Worm (Caenorhabditis elegans) whole organism, late embryonic: ENCODE results near the gene nprl-2.

Experiments used
- C38D4.7 ChIP-seq: fragments of 200-800 bp; sonication (Bioruptor generic); optimal IDR thresholded peaks from 2 replicates; lab custom pipeline; 2018; ENCODE audit warnings: mild to moderate bottlenecking, missing genetic modification characterization, moderate library complexity, missing compliant biosample characterization
- F13H6.1 ChIP-seq: sonication (generic microtip); optimal IDR thresholded peaks from 2 replicates; lab custom pipeline; 2016; ENCODE audit warnings: missing genetic modification characterization, missing compliant biosample characterization
- K09A11.1 ChIP-seq: sonication (generic microtip); optimal IDR thresholded peaks from 2 replicates; lab custom pipeline; 2017; ENCODE audit warnings: antibody characterized with exemption, mild to moderate bottlenecking, missing genetic modification characterization, missing compliant biosample characterization; ENCODE audit not compliant: insufficient read depth
- T23F11.4 ChIP-seq: fragments of 200-800 bp; sonication (Bioruptor generic); optimal IDR thresholded peaks from 2 replicates; lab custom pipeline; 2018; ENCODE audit warnings: mild to moderate bottlenecking, missing genetic modification characterization, missing compliant biosample characterization
- ama-1 ChIP-seq: fragments of 150-350 bp; optimal IDR thresholded peaks from 2 replicates; lab custom pipeline; 2014
- ceh-18 ChIP-seq: sonication (generic microtip); optimal IDR thresholded peaks from 2 replicates; lab custom pipeline; 2016; ENCODE audit warnings: missing genetic modification characterization, missing compliant biosample characterization
- ceh-19 ChIP-seq: fragments of 200-800 bp; sonication (Bioruptor generic); optimal IDR thresholded peaks from 2 replicates; lab custom pipeline; 2018; ENCODE audit warnings: mild to moderate bottlenecking, missing genetic modification characterization, missing compliant biosample characterization
- ceh-2 ChIP-seq: sonication (generic microtip); optimal IDR thresholded peaks from 2 replicates; lab custom pipeline; 2016; ENCODE audit warnings: missing genotype, missing genetic modification characterization, missing compliant biosample characterization
- ceh-34 ChIP-seq: sonication (generic microtip); optimal IDR thresholded peaks from 2 replicates; lab custom pipeline; 2016; ENCODE audit warnings: mild to moderate bottlenecking, missing genetic modification characterization, missing compliant biosample characterization
- ceh-45 ChIP-seq: fragments of 200-800 bp; sonication (Bioruptor generic); IDR thresholded peaks from 2 replicates; pipeline ENCODE4 v1.3.6; 2022; ENCODE audit warnings: missing genetic modification reagents, missing genetic modification characterization, missing compliant biosample characterization
- ceh-48 ChIP-seq: sonication (generic microtip); optimal IDR thresholded peaks from 2 replicates; lab custom pipeline; 2016; ENCODE audit warnings: missing genetic modification characterization, inconsistent platforms, missing compliant biosample characterization
- ceh-6 ChIP-seq: fragments of 200-800 bp; sonication (Bioruptor generic); optimal IDR thresholded peaks from 2 replicates; lab custom pipeline; 2018; ENCODE audit warnings: mild to moderate bottlenecking, missing genetic modification characterization, missing compliant biosample characterization
- ceh-9 ChIP-seq: sonication (generic microtip); optimal IDR thresholded peaks from 2 replicates; lab custom pipeline; 2016; ENCODE audit warnings: mild to moderate bottlenecking, missing genetic modification characterization, inconsistent platforms, missing compliant biosample characterization
- elt-2 ChIP-seq: sonication (generic microtip); optimal IDR thresholded peaks from 2 replicates; lab custom pipeline; 2016; ENCODE audit warnings: missing genetic modification reagents, missing genetic modification characterization, missing compliant biosample characterization
- elt-4 ChIP-seq: sonication (generic microtip); optimal IDR thresholded peaks from 2 replicates; lab custom pipeline; 2016; ENCODE audit warnings: missing genetic modification characterization, missing compliant biosample characterization
- ets-4 ChIP-seq: sonication (generic microtip); optimal IDR thresholded peaks from 2 replicates; lab custom pipeline; 2016; ENCODE audit warnings: missing genetic modification characterization, missing compliant biosample characterization
- eyg-1 ChIP-seq: sonication (generic microtip); optimal IDR thresholded peaks from 2 replicates; lab custom pipeline; 2016; ENCODE audit warnings: missing genotype, missing genetic modification characterization, missing compliant biosample characterization
- fax-1 ChIP-seq: sonication (generic microtip); optimal IDR thresholded peaks from 2 replicates; lab custom pipeline; 2016; ENCODE audit warnings: missing genotype, missing genetic modification characterization, missing compliant biosample characterization
- fkh-6 ChIP-seq: sonication (generic microtip); optimal IDR thresholded peaks from 2 replicates; lab custom pipeline; 2016; ENCODE audit warnings: missing genetic modification characterization, missing compliant biosample characterization
- hlh-30 ChIP-seq: sonication (generic microtip); optimal IDR thresholded peaks from 2 replicates; lab custom pipeline; 2017; ENCODE audit warnings: antibody characterized with exemption, missing genetic modification characterization, missing compliant biosample characterization; ENCODE audit not compliant: insufficient read depth
- hlh-6 ChIP-seq: sonication (generic microtip); optimal IDR thresholded peaks from 2 replicates; lab custom pipeline; 2016; ENCODE audit warnings: missing genotype, missing genetic modification characterization, missing compliant biosample characterization
- hlh-8 ChIP-seq: sonication (generic microtip); optimal IDR thresholded peaks from 2 replicates; lab custom pipeline; 2016; ENCODE audit warnings: missing genotype, missing genetic modification characterization, missing compliant biosample characterization
- lim-6 ChIP-seq: sonication (generic microtip); optimal IDR thresholded peaks from 2 replicates; lab custom pipeline; 2016; ENCODE audit warnings: missing genetic modification characterization, missing compliant biosample characterization
- lin-11 ChIP-seq: fragments of 200-800 bp; sonication (Bioruptor generic); optimal IDR thresholded peaks from 2 replicates; lab custom pipeline; 2018; ENCODE audit warnings: mild to moderate bottlenecking, missing genetic modification characterization, missing compliant biosample characterization
- madf-2 ChIP-seq: sonication (generic microtip); optimal IDR thresholded peaks from 2 replicates; lab custom pipeline; 2017; ENCODE audit warnings: missing genetic modification characterization, missing compliant biosample characterization
- mec-3 ChIP-seq: sonication (generic microtip); optimal IDR thresholded peaks from 2 replicates; lab custom pipeline; 2016; ENCODE audit warnings: borderline replicate concordance, missing genetic modification characterization, missing compliant biosample characterization
- nfya-1 ChIP-seq: sonication (generic microtip); optimal IDR thresholded peaks from 2 replicates; lab custom pipeline; 2017; ENCODE audit warnings: missing genetic modification characterization, mild to moderate bottlenecking, missing compliant biosample characterization, antibody characterized with exemption, moderate library complexity
- nhr-232 ChIP-seq: sonication (generic microtip); optimal IDR thresholded peaks from 2 replicates; lab custom pipeline; 2016; ENCODE audit warnings: missing genetic modification characterization, missing compliant biosample characterization
- pag-3 ChIP-seq: sonication (generic microtip); optimal IDR thresholded peaks from 2 replicates; lab custom pipeline; 2016; ENCODE audit warnings: missing compliant biosample characterization, missing genetic modification characterization, borderline replicate concordance
- pax-1 ChIP-seq: fragments of 150-350 bp; optimal IDR thresholded peaks from 2 replicates; lab custom pipeline; 2014; ENCODE audit warnings: missing biosample characterization, missing genetic modification characterization
- pha-2 ChIP-seq: sonication (generic microtip); optimal IDR thresholded peaks from 2 replicates; lab custom pipeline; 2017; ENCODE audit warnings: mild to moderate bottlenecking, missing genetic modification characterization, missing compliant biosample characterization
- pha-4 ChIP-seq: fragments of 150-350 bp; optimal IDR thresholded peaks from 2 replicates; lab custom pipeline; 2018; ENCODE audit warnings: missing biosample characterization, missing genetic modification reagents, missing genetic modification characterization
- pros-1 ChIP-seq: fragments of 150-350 bp; optimal IDR thresholded peaks from 2 replicates; lab custom pipeline; 2014; ENCODE audit warnings: missing biosample characterization, missing genetic modification reagents, missing genetic modification characterization
- ref-2 ChIP-seq: sonication (generic microtip); optimal IDR thresholded peaks from 2 replicates; lab custom pipeline; 2016; ENCODE audit warnings: missing genetic modification characterization, missing compliant biosample characterization
- rnt-1 ChIP-seq: sonication (generic microtip); optimal IDR thresholded peaks from 2 replicates; lab custom pipeline; 2016; ENCODE audit warnings: missing genetic modification characterization, missing compliant biosample characterization
- sox-2 ChIP-seq: fragments of 200-800 bp; sonication (Bioruptor generic); IDR thresholded peaks from 2 replicates; pipeline ENCODE4 v1.3.6; 2022; ENCODE audit warnings: missing genetic modification reagents, missing genetic modification characterization, missing compliant biosample characterization
- tbx-2 ChIP-seq: sonication (generic microtip); optimal IDR thresholded peaks from 2 replicates; lab custom pipeline; 2016; ENCODE audit warnings: missing genetic modification characterization, missing compliant biosample characterization
- unc-42 ChIP-seq: sonication (generic microtip); optimal IDR thresholded peaks from 2 replicates; lab custom pipeline; 2016; ENCODE audit warnings: missing genotype, missing genetic modification characterization, missing compliant biosample characterization
- unc-55 ChIP-seq: sonication (generic microtip); optimal IDR thresholded peaks from 2 replicates; lab custom pipeline; 2017; ENCODE audit warnings: missing biosample characterization, missing genetic modification reagents, missing genetic modification characterization
- unc-86 ChIP-seq: sonication (generic microtip); optimal IDR thresholded peaks from 2 replicates; lab custom pipeline; 2016; ENCODE audit warnings: missing genetic modification characterization, missing compliant biosample characterization
- zip-5 ChIP-seq: sonication (generic microtip); optimal IDR thresholded peaks from 2 replicates; lab custom pipeline; 2016; ENCODE audit warnings: missing genetic modification characterization, missing compliant biosample characterization

The nprl-2 gene

ce11 chrIV:7573944-7574343 lies 17.3 kb downstream of the nprl-2 start (continued):
- no peak for TF ChIP-seq unc-55 (GFP tag; lab: Kevin White, UChicago)
- peak; percentile 92 for TF ChIP-seq ceh-18 (tag; lab: Kevin White, UChicago)
- TF ChIP-seq pha-2 (tag; lab: Kevin White, UChicago): peak; percentile 94
- peak; percentile 88 for TF ChIP-seq eyg-1 (tag; lab: Kevin White, UChicago)
- TF ChIP-seq elt-4 (tag; lab: Kevin White, UChicago): no peak
- peak; percentile 72 for TF ChIP-seq zip-5 (tag; lab: Kevin White, UChicago)
- peak; percentile 91 for TF ChIP-seq ceh-2 (tag; lab: Kevin White, UChicago)
- peak; percentile 92 for TF ChIP-seq nhr-232 (tag; lab: Kevin White, UChicago)
- TF ChIP-seq rnt-1 (tag; lab: Kevin White, UChicago): peak; percentile 94
- TF ChIP-seq hlh-30: peak; percentile 69
- peak; percentile 90 for TF ChIP-seq lim-6 (tag; lab: Kevin White, UChicago)
- TF ChIP-seq F13H6.1 (tag; lab: Kevin White, UChicago): peak; percentile 92
- no peak for TF ChIP-seq ama-1 (lab: Kevin White, UChicago)
- TF ChIP-seq ceh-34 (tag; lab: Kevin White, UChicago): peak; percentile 93
- TF ChIP-seq pros-1 (tag; lab: Kevin White, UChicago): peak; percentile 22
- peak; percentile 91 for TF ChIP-seq ceh-48 (tag; lab: Kevin White, UChicago)
- TF ChIP-seq ceh-45 (GFP tag; lab: Robert Waterston, UW): peak; percentile 96
- peak; percentile 95 for TF ChIP-seq fkh-6 (tag; lab: Kevin White, UChicago)
- peak; percentile 94 for TF ChIP-seq unc-86 (tag; lab: Kevin White, UChicago)
- TF ChIP-seq K09A11.1 (tag; lab: Kevin White, UChicago): peak; percentile 92
- TF ChIP-seq hlh-6 (tag; lab: Kevin White, UChicago): peak; percentile 98
- peak; percentile 84 for TF ChIP-seq pag-3 (tag; lab: Kevin White, UChicago)
- TF ChIP-seq ets-4 (tag; lab: Kevin White, UChicago): peak; percentile 64
- TF ChIP-seq fax-1: peak; percentile 92
- peak; percentile 77 for TF ChIP-seq mec-3 (tag; lab: Kevin White, UChicago)
- peak; percentile 84 for TF ChIP-seq sox-2 (GFP tag; lab: Robert Waterston, UW)
- peak; percentile 85 for TF ChIP-seq hlh-8 (tag; lab: Kevin White, UChicago)
- TF ChIP-seq ceh-6 (GFP tag; lab: Kevin White, UChicago): peak; percentile 97
- TF ChIP-seq T23F11.4: peak; percentile 94
- peak; percentile 88 for TF ChIP-seq ceh-9 (tag; lab: Kevin White, UChicago)
- TF ChIP-seq ceh-19 (GFP tag; lab: Kevin White, UChicago): peak; percentile 94
- peak; percentile 89 for TF ChIP-seq lin-11 (tag; lab: Kevin White, UChicago)
- no peak for TF ChIP-seq pax-1 (tag; lab: Kevin White, UChicago)
- peak; percentile 98 for TF ChIP-seq elt-2 (tag; lab: Kevin White, UChicago)
- TF ChIP-seq madf-2 (tag; lab: Kevin White, UChicago): peak; percentile 96

ce11 chrIV:7575147-7575768 lies 18.6 kb downstream of the nprl-2 start, which contains the start of gene cec-4:
TSS of gene cec-4 (plus strand) at chrIV:7575718.
- TF ChIP-seq ceh-48 (tag; lab: Kevin White, UChicago) (peak; percentile 20), K09A11.1 (tag; lab: Kevin White, UChicago) (no peak), pag-3 (tag; lab: Kevin White, UChicago) (no peak)

- TF ChIP-seq pha-4 (tag; lab: Kevin White, UChicago) (no peak), madf-2 (tag; lab: Kevin White, UChicago) (no peak), C38D4.7 (no peak), tbx-2 (no peak), rnt-1 (tag; lab: Kevin White, UChicago) (no peak), nfya-1 (tag; lab: Kevin White, UChicago) (no peak), unc-42 (no peak), ets-4 (tag; lab: Kevin White, UChicago) (no peak), ref-2 (tag; lab: Kevin White, UChicago) (no peak)
Measured at ce11 chrIV:7578281-7578680, 21.7 kb downstream of the nprl-2 start, which contains the start of gene F32E10.5. TSS of gene F32E10.5 (minus strand) at chrIV:7578381.
